Fruit fly (Drosophila melanogaster) whole organism, pupa: ENCODE data around the gene CG5214.

Experiments
- CG10348 ChIP-seq: fragments of 200-800 bp; sonication (Bioruptor generic); IDR thresholded peaks from 2 replicates; pipeline ENCODE4 v1.3.6; 2022; ENCODE audit warnings: missing biosample characterization, missing genetic modification characterization
- CG12605 ChIP-seq: fragments of 200-800 bp; sonication (Bioruptor generic); IDR thresholded peaks from 2 replicates; pipeline ENCODE4 v1.3.6; 2022; ENCODE audit warnings: missing biosample characterization, missing genetic modification characterization
- CG13204 ChIP-seq: fragments of 200-800 bp; sonication (Bioruptor generic); optimal IDR thresholded peaks from 2 replicates; lab custom pipeline; 2018; ENCODE audit warnings: missing biosample characterization, mild to moderate bottlenecking, missing genetic modification characterization, moderate library complexity
- CG14655 ChIP-seq: fragments of 200-800 bp; sonication (Bioruptor generic); optimal IDR thresholded peaks from 3 replicates; lab custom pipeline; 2017; ENCODE audit warnings: mild to moderate bottlenecking, missing biosample characterization, missing genetic modification reagents, missing genetic modification characterization
- CG15710 ChIP-seq: fragments of 200-800 bp; sonication (Bioruptor generic); optimal IDR thresholded peaks from 2 replicates; lab custom pipeline; 2018; ENCODE audit warnings: missing biosample characterization, mild to moderate bottlenecking, missing genetic modification characterization, moderate library complexity
- CG17806 ChIP-seq: fragments of 200-800 bp; sonication (Bioruptor generic); optimal IDR thresholded peaks from 2 replicates; lab custom pipeline; 2018; ENCODE audit warnings: missing biosample characterization, mild to moderate bottlenecking, missing genetic modification characterization, moderate library complexity
- CG32121 ChIP-seq: fragments of 200-800 bp; sonication (Bioruptor generic); IDR thresholded peaks from 2 replicates; pipeline ENCODE4 v1.3.6; 2022; ENCODE audit warnings: missing biosample characterization, missing genetic modification characterization
- CG34367 ChIP-seq: fragments of 200-800 bp; sonication (Bioruptor generic); optimal IDR thresholded peaks from 2 replicates; lab custom pipeline; 2018; ENCODE audit warnings: missing biosample characterization, mild to moderate bottlenecking, missing genetic modification characterization
- CG4496 ChIP-seq: fragments of 200-800 bp; sonication (Bioruptor generic); IDR thresholded peaks from 3 replicates; pipeline ENCODE4 v1.3.6; 2022; ENCODE audit warnings: missing biosample characterization, missing genetic modification characterization
- CG8159 ChIP-seq: fragments of 200-800 bp; sonication (Bioruptor generic); optimal IDR thresholded peaks from 3 replicates; lab custom pipeline; 2018; ENCODE audit warnings: missing biosample characterization, mild to moderate bottlenecking, missing genetic modification characterization, moderate library complexity
- CG8301 ChIP-seq: fragments of 200-800 bp; sonication (Bioruptor generic); optimal IDR thresholded peaks from 2 replicates; lab custom pipeline; 2018; ENCODE audit warnings: missing biosample characterization, mild to moderate bottlenecking, missing genetic modification characterization
- CG9948 ChIP-seq: fragments of 200-800 bp; sonication (Bioruptor generic); optimal IDR thresholded peaks from 2 replicates; lab custom pipeline; 2018; ENCODE audit warnings: missing biosample characterization, mild to moderate bottlenecking, missing genetic modification characterization, moderate library complexity
- D1 ChIP-seq: fragments of 200-800 bp; sonication (Bioruptor generic); optimal IDR thresholded peaks from 2 replicates; lab custom pipeline; 2018; ENCODE audit warnings: missing biosample characterization, mild to moderate bottlenecking, missing genetic modification characterization, moderate library complexity
- EcR ChIP-seq: fragments of 200-800 bp; sonication (Bioruptor generic); optimal IDR thresholded peaks from 3 replicates; lab custom pipeline; 2019; ENCODE audit warnings: missing biosample characterization, missing genetic modification characterization, mild to moderate bottlenecking, moderate library complexity, missing genetic modification reagents
- Ets98B ChIP-seq: fragments of 200-800 bp; sonication (Bioruptor generic); IDR thresholded peaks from 2 replicates; pipeline ENCODE4 v1.3.6; 2022; ENCODE audit warnings: missing biosample characterization, missing genetic modification characterization
- Pif1A ChIP-seq: fragments of 200-800 bp; sonication (Bioruptor generic); optimal IDR thresholded peaks from 3 replicates; lab custom pipeline; 2016; ENCODE audit warnings: missing biosample characterization, missing genetic modification characterization
- Pif1B ChIP-seq: fragments of 200-800 bp; sonication (Bioruptor generic); optimal IDR thresholded peaks from 3 replicates; lab custom pipeline; 2016; ENCODE audit warnings: missing biosample characterization, missing genetic modification characterization
- Snoo ChIP-seq: fragments of 200-800 bp; sonication (Bioruptor generic); optimal IDR thresholded peaks from 3 replicates; lab custom pipeline; 2017; ENCODE audit warnings: missing biosample characterization, mild to moderate bottlenecking, missing genetic modification characterization, inconsistent platforms
- fd96Ca ChIP-seq: fragments of 200-800 bp; sonication (Bioruptor generic); IDR thresholded peaks from 3 replicates; pipeline ENCODE4 v1.3.6; 2022; ENCODE audit warnings: missing biosample characterization, missing genetic modification characterization
- gl ChIP-seq: fragments of 200-800 bp; sonication (Bioruptor generic); optimal IDR thresholded peaks from 2 replicates; lab custom pipeline; 2018; ENCODE audit warnings: missing biosample characterization, mild to moderate bottlenecking, missing genetic modification characterization
- rn ChIP-seq: fragments of 200-800 bp; sonication (Bioruptor generic); IDR thresholded peaks from 2 replicates; pipeline ENCODE4 v1.3.6; 2022; ENCODE audit warnings: missing biosample characterization, missing genetic modification characterization

CG5214 gene

dm6 chr3R:11243951-11244660 is at the start of gene CG5214, which contains the start of gene CG17734:
Gene CG5214, plus strand, starts transcription at chr3R:11244302.
Gene CG17734, minus strand, starts transcription at chr3R:11243999.
- TF ChIP-seq CG4496 (GFP tag; lab: Robert Waterston, UW) (no peak), CG8159 (no peak), rn (GFP tag; lab: Robert Waterston, UW) (no peak), CG8301 (tag; lab: Kevin White, UChicago) (no peak), CG34367 (tag; lab: Kevin White, UChicago) (no peak), Snoo (tag; lab: Kevin White, UChicago) (no peak), Ets98B (GFP tag; lab: Robert Waterston, UW) (no peak), CG9948 (tag; lab: Kevin White, UChicago) (no peak), CG32121 (no peak), fd96Ca (GFP tag; lab: Robert Waterston, UW) (no peak), Pif1B (GFP tag; lab: Kevin White, UChicago) (no peak), Pif1A (GFP tag; lab: Kevin White, UChicago) (no peak), CG12605 (GFP tag; lab: Robert Waterston, UW) (no peak), CG10348 (GFP tag; lab: Robert Waterston, UW) (no peak), CG15710 (tag; lab: Kevin White, UChicago) (no peak), CG14655 (GFP tag; lab: Kevin White, UChicago) (no peak), CG17806 (no peak), gl (no peak), CG13204 (GFP tag; lab: Kevin White, UChicago) (no peak), EcR (GFP tag; lab: Kevin White, UChicago) (no peak)

- TF ChIP-seq CG32121, result no peak
- no peak for TF ChIP-seq CG13204 (GFP tag; lab: Kevin White, UChicago)
- TF ChIP-seq CG34367 (tag; lab: Kevin White, UChicago), result no peak
- TF ChIP-seq Snoo (tag; lab: Kevin White, UChicago), result no peak
- no peak for TF ChIP-seq gl
- TF ChIP-seq CG12605 (GFP tag; lab: Robert Waterston, UW), result no peak
- no peak for TF ChIP-seq EcR (GFP tag; lab: Kevin White, UChicago)
- no peak for TF ChIP-seq Ets98B (GFP tag; lab: Robert Waterston, UW)
- TF ChIP-seq Pif1A (GFP tag; lab: Kevin White, UChicago), result no peak
- TF ChIP-seq Pif1B (GFP tag; lab: Kevin White, UChicago), result no peak
- no peak for TF ChIP-seq CG17806
Measured at dm6 chr3R:11195792-11196191, 48.3 kb upstream of the CG5214 start, which contains the start of gene CG18577. Gene CG18577, plus strand, starts transcription at chr3R:11196092.

dm6 chr3R:11196648-11197388 is 47.3 kb upstream of the CG5214 start:
- TF ChIP-seq Pif1A (GFP tag; lab: Kevin White, UChicago), result peak; percentile 44
- TF ChIP-seq rn (GFP tag; lab: Robert Waterston, UW), result peak; percentile 97
- peak; percentile 99 for TF ChIP-seq CG8159
- TF ChIP-seq Ets98B (GFP tag; lab: Robert Waterston, UW), result peak; percentile 95
- TF ChIP-seq CG4496 (GFP tag; lab: Robert Waterston, UW), result peak; percentile 97
- peak; percentile 99 for TF ChIP-seq CG8301 (tag; lab: Kevin White, UChicago)
- TF ChIP-seq CG9948 (tag; lab: Kevin White, UChicago), result peak; percentile 100
- peak; percentile 98 for TF ChIP-seq CG17806
- peak; percentile 86 for TF ChIP-seq CG13204 (GFP tag; lab: Kevin White, UChicago)
- peak; percentile 97 for TF ChIP-seq EcR (GFP tag; lab: Kevin White, UChicago)
- TF ChIP-seq CG14655 (GFP tag; lab: Kevin White, UChicago), result peak; percentile 100
- TF ChIP-seq Pif1B (GFP tag; lab: Kevin White, UChicago), result peak; percentile 93
- peak; percentile 99 for TF ChIP-seq D1 (tag; lab: Kevin White, UChicago)
- peak; percentile 99 for TF ChIP-seq Snoo (tag; lab: Kevin White, UChicago)
- peak; percentile 99 for TF ChIP-seq CG32121
- TF ChIP-seq CG15710 (tag; lab: Kevin White, UChicago), result peak; percentile 99
- peak; percentile 89 for TF ChIP-seq gl
- TF ChIP-seq CG34367 (tag; lab: Kevin White, UChicago), result peak; percentile 96
- peak; percentile 94 for TF ChIP-seq CG12605 (GFP tag; lab: Robert Waterston, UW)
- peak; percentile 97 for TF ChIP-seq CG10348 (GFP tag; lab: Robert Waterston, UW)
- TF ChIP-seq fd96Ca (GFP tag; lab: Robert Waterston, UW), result no peak

DNA sequence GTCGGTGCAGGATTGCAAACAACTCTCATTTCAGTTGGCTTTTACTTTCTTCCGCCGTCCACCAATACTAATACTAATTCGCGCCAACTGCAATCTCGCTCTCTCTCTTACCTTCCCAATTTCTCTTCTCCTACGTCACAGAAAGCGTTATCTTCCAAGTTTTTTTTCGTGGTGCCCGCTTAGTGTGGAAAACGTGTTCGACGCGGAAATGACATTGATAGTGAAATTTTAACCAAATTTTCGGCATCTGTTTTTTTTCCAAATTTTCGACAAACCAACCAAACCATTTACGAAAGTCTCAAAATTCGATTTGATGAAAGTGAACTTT is 46.7 kb upstream of the CG5214 start, which contains the start of gene cu:
cu (plus strand) TSS at position 204 of the 328 bp plus-strand sequence.
- TF ChIP-seq Pif1B (GFP tag; lab: Kevin White, UChicago) (no peak), rn (GFP tag; lab: Robert Waterston, UW) (no peak), CG32121 (no peak), fd96Ca (GFP tag; lab: Robert Waterston, UW) (peak; percentile 93), CG8301 (tag; lab: Kevin White, UChicago) (no peak), Pif1A (GFP tag; lab: Kevin White, UChicago) (no peak), CG14655 (GFP tag; lab: Kevin White, UChicago) (no peak), CG4496 (GFP tag; lab: Robert Waterston, UW) (no peak)
- TF ChIP-seq, all 21 proteins: peak for 1

dm6 chr3R:11198062-11198472 is 46.0 kb upstream of the CG5214 start:
- TF ChIP-seq Pif1A (GFP tag; lab: Kevin White, UChicago) (no peak), CG17806 (no peak), Pif1B (GFP tag; lab: Kevin White, UChicago) (no peak), CG15710 (tag; lab: Kevin White, UChicago) (no peak), CG32121 (0 out of 2 replicates have a peak, but pooled peaks have one; percentile 14), CG12605 (GFP tag; lab: Robert Waterston, UW) (0 out of 2 replicates have a peak, but pooled peaks have one; percentile 35), gl (no peak), CG14655 (GFP tag; lab: Kevin White, UChicago) (no peak), CG8159 (no peak), D1 (tag; lab: Kevin White, UChicago) (no peak), CG10348 (GFP tag; lab: Robert Waterston, UW) (no peak), CG13204 (GFP tag; lab: Kevin White, UChicago) (no peak), Snoo (tag; lab: Kevin White, UChicago) (no peak), CG9948 (tag; lab: Kevin White, UChicago) (no peak), CG4496 (GFP tag; lab: Robert Waterston, UW) (0 out of 3 replicates have a peak, but pooled peaks have one; percentile 11), CG34367 (tag; lab: Kevin White, UChicago) (no peak), Ets98B (GFP tag; lab: Robert Waterston, UW) (no peak), fd96Ca (GFP tag; lab: Robert Waterston, UW) (peak; percentile 47; the same call in 1 of the 3 replicates), rn (GFP tag; lab: Robert Waterston, UW) (no peak), CG8301 (tag; lab: Kevin White, UChicago) (no peak), EcR (GFP tag; lab: Kevin White, UChicago) (no peak)
